Fruit fly (Drosophila melanogaster): ENCODE results near the gene Taf4.

DNA sequence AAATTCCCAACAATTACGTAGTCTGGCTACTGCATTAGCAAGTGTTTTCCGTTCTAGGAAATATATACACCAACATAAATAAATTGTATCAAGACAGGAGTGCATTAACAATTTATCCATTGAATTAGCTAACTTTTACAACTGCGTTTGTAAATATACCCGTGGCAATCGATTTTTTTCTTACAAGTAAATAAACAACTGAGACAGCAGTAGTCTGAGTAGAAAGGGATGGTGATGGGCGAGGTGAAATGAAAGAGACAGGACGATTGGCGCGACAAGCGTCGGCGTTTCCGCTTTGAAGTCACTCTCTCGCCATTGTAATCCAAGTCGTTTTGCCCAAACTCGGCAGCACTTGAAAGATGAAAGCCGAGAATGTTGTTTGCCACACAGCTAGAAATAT lies 42.5 kb downstream of the Taf4 start:
- TF ChIP-seq Mnt (GFP tag; optimal IDR thresholded peaks at IDR 0.05) (no peak), CG7101 (tag; optimal IDR thresholded peaks at IDR 0.05) (no peak), CG5204 (GFP tag; optimal IDR thresholded peaks at IDR 0.05) (no peak), cic (GFP tag; optimal IDR thresholded peaks at IDR 0.05) (no peak), CG1620 (GFP tag; optimal IDR thresholded peaks at IDR 0.05) (no peak), Hr96 (GFP tag; optimal IDR thresholded peaks at IDR 0.05) (no peak), CG14711 (tag; optimal IDR thresholded peaks at IDR 0.05) (no peak), toe (GFP tag; optimal IDR thresholded peaks at IDR 0.05) (no peak), ovo (GFP tag; optimal IDR thresholded peaks at IDR 0.05) (no peak), cnc (optimal IDR thresholded peaks at IDR 0.05) (no peak), CG7045 (GFP tag; optimal IDR thresholded peaks at IDR 0.05) (no peak), Crg-1 (GFP tag; optimal IDR thresholded peaks at IDR 0.05) (no peak), tj (GFP tag; optimal IDR thresholded peaks at IDR 0.05) (no peak)
